Worm (Caenorhabditis elegans): ENCODE data around the gene pgl-1.

pgl-1 gene

ce11 chrIV:6946832-6947231 is 30.3 kb downstream of the pgl-1 start (continued):
- TF ChIP-seq ceh-82 (tag; optimal IDR thresholded peaks at IDR 0.05) (no peak), dsc-1 (tag; optimal IDR thresholded peaks at IDR 0.05) (no peak), lir-3 (tag; optimal IDR thresholded peaks at IDR 0.05; ENCODE audit: poor library complexity) (no peak), unc-62 (GFP tag; optimal IDR thresholded peaks at IDR 0.05) (no peak), lin-15B (tag; optimal IDR thresholded peaks at IDR 0.05) (no peak), blmp-1 (tag; optimal IDR thresholded peaks at IDR 0.05) (no peak), nhr-84 (tag; optimal IDR thresholded peaks at IDR 0.05) (no peak), lin-13 (GFP tag; optimal IDR thresholded peaks at IDR 0.05) (no peak)

DNA sequence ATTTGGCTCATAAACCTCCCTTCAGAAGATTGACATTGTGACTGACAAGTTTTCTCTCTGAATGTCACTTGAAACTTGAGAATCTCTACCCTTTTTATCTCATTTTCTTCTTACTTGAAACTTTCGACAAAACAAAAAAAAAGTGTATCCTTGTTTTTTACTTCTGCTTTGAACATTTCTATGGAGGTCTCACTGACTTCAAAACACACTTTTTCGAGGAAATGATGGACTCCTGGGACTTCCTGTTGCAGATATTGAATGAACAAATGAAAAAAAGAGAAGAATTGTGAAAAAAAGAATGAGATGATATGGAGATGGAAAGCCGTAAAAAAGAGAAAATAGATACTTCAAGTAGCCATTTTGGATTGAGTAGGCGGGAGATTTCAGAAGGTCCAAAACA is 36.0 kb downstream of the pgl-1 start:
- TF ChIP-seq F16B12.6 (tag; optimal IDR thresholded peaks at IDR 0.05): no peak
- TF ChIP-seq fkh-10 (GFP tag; optimal IDR thresholded peaks at IDR 0.05): peak; percentile 52
- TF ChIP-seq elt-2 (tag; optimal IDR thresholded peaks at IDR 0.05): no peak
- TF ChIP-seq lin-14 (GFP tag; optimal IDR thresholded peaks at IDR 0.05): peak; percentile 35
- TF ChIP-seq zip-4 (GFP tag; optimal IDR thresholded peaks at IDR 0.05): no peak

DNA sequence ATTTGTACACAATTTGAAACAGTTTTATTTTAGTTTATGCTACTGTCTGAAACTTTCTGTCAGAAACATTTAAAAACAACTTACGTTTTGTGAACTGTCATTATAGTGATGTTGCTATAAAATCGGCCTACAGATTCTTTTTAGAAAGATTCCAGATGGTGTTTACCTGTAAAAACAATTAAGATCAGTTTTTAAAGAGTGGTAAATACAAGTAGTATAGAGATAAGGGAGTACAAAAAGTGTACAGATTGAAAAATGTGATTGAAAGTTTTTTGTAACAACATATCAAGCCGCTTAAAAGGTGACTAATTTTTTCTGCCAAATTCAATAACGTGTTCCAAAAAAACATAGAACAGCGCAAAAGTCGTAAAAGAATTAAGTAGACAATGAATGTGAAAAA is 39.6 kb downstream of the pgl-1 start, which contains the start of gene npr-12:
TSS of gene npr-12 (minus strand) at position 101 of the 400 bp plus-strand sequence.
- TF ChIP-seq F16B12.6 (tag; optimal IDR thresholded peaks at IDR 0.05) (no peak), nhr-12 (tag; optimal IDR thresholded peaks at IDR 0.05) (no peak), ztf-11 (tag; optimal IDR thresholded peaks at IDR 0.05) (no peak), skn-1 (tag; optimal IDR thresholded peaks at IDR 0.05) (no peak), ztf-4 (tag; optimal IDR thresholded peaks at IDR 0.05) (no peak), mep-1 (tag; optimal IDR thresholded peaks at IDR 0.05) (no peak), mab-9 (GFP tag; IDR thresholded peaks at IDR 0.05) (no peak), ceh-90 (tag; optimal IDR thresholded peaks at IDR 0.05) (no peak), unc-86 (tag; optimal IDR thresholded peaks at IDR 0.05) (no peak)

- TF ChIP-seq lin-39 (tag; optimal IDR thresholded peaks at IDR 0.05) (no peak), unc-130 (tag; optimal IDR thresholded peaks at IDR 0.05) (no peak), ceh-63 (GFP tag; optimal IDR thresholded peaks at IDR 0.05) (no peak), mef-2 (tag; optimal IDR thresholded peaks at IDR 0.05) (no peak), ceh-8 (GFP tag; optimal IDR thresholded peaks at IDR 0.05) (no peak)
These were observed 48.7 kb downstream of the pgl-1 start, which contains the start of gene cest-6 for ce11 chrIV:6928417-6928816. Gene cest-6 (minus strand): TSS chrIV:6928517.

- TF ChIP-seq mdl-1 (tag; optimal IDR thresholded peaks at IDR 0.05): no peak
- no peak for TF ChIP-seq C04F5.9 (tag; optimal IDR thresholded peaks at IDR 0.05)
- TF ChIP-seq lin-14 (GFP tag; optimal IDR thresholded peaks at IDR 0.05): no peak
- TF ChIP-seq efl-1 (optimal IDR thresholded peaks at IDR 0.05): no peak
- peak in 1 of 2 experiments; percentile 17 for TF ChIP-seq efl-1 (GFP tag; optimal IDR thresholded peaks at IDR 0.05 in 1 of 2)
- no peak for TF ChIP-seq elt-2 (tag; optimal IDR thresholded peaks at IDR 0.05)
- TF ChIP-seq lsy-2 (tag; optimal IDR thresholded peaks at IDR 0.05): no peak
- no peak for TF ChIP-seq egl-27 (tag; optimal IDR thresholded peaks at IDR 0.05)
These were observed 51.6 kb downstream of the pgl-1 start for ce11 chrIV:6925520-6925919.

Measured in whole organism, L1 larva.